Fruit fly (Drosophila melanogaster): ENCODE data around the gene CG5938.

The CG5938 gene

dm6 chr3R:27289638-27290037 is 15.0 kb downstream of the CG5938 start (continued):
- TF ChIP-seq Ets96B (tag; optimal IDR thresholded peaks at IDR 0.05) (no peak), Blimp-1 (GFP tag; optimal IDR thresholded peaks at IDR 0.05) (no peak), CG6808 (GFP tag; optimal IDR thresholded peaks at IDR 0.05) (no peak), vri (GFP tag; optimal IDR thresholded peaks at IDR 0.05) (no peak), esn (GFP tag; optimal IDR thresholded peaks at IDR 0.05) (peak; percentile 31), CG32006 (GFP tag; optimal IDR thresholded peaks at IDR 0.05) (peak; percentile 71), Eip93F (GFP tag; optimal IDR thresholded peaks at IDR 0.05) (no peak), CG8119 (GFP tag; IDR thresholded peaks at IDR 0.05) (no peak; the same call in 2 of the 3 replicates), Hr38 (GFP tag; optimal IDR thresholded peaks at IDR 0.05) (no peak), net (GFP tag; optimal IDR thresholded peaks at IDR 0.05) (peak; percentile 1), fkh (GFP tag; optimal IDR thresholded peaks at IDR 0.05) (no peak), CG4318 (GFP tag; optimal IDR thresholded peaks at IDR 0.05) (no peak), CG8632 (GFP tag; optimal IDR thresholded peaks at IDR 0.05) (no peak), CG16779 (tag; optimal IDR thresholded peaks at IDR 0.05) (peak; percentile 12), OdsH (GFP tag; optimal IDR thresholded peaks at IDR 0.05) (peak; percentile 29), CG6792 (GFP tag; optimal IDR thresholded peaks at IDR 0.05) (no peak), Met (GFP tag; optimal IDR thresholded peaks at IDR 0.05) (peak; percentile 41), ss (GFP tag; optimal IDR thresholded peaks at IDR 0.05) (no peak), CG31627 (GFP tag; optimal IDR thresholded peaks at IDR 0.05) (no peak), Ets21C (GFP tag; optimal IDR thresholded peaks at IDR 0.05) (no peak), CG10669 (GFP tag; optimal IDR thresholded peaks at IDR 0.05) (no peak), cyc (GFP tag; optimal IDR thresholded peaks at IDR 0.05) (peak; percentile 10), fd59A (GFP tag; optimal IDR thresholded peaks at IDR 0.05) (no peak), CG8319 (GFP tag; optimal IDR thresholded peaks at IDR 0.05) (no peak), CG11762 (GFP tag; optimal IDR thresholded peaks at IDR 0.05; ENCODE audit: insufficient read depth) (no peak), CG10631 (GFP tag; optimal IDR thresholded peaks at IDR 0.05) (no peak)

DNA sequence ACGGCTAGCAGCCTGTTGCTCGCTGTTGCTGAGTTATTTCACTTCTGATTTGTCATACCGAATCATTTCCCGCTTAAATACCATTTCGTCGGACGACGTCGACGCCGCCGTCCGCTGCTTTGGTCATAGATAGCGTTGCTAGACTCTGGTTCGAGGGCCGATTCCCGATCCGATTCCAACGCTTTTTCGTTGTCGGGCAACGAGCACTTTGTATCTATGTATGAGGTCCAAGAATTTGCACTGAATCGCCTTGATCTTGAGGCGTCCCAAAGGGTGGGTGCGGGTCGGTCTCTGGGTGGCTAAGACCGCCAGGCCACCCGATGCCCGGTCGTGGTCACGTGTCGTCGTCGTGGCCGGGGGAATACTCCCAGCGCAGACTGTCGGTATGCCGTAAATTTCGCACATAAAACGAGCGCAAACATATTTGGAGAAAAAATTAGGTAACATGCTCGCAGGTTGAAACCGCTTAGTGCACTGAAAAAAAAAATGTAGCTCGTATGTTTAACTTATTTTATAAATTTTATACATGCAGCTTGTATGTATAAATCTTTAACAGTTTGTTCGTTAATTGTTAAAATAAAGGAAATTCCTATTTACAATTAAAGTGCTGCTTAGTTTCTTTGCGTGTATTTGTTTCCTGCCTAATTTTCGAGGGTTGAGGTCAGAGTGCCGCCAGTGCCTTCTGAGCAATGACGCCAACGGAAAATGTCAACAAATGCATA is 17.7 kb downstream of the CG5938 start, which contains the start of gene CG3348:
CG3348 (minus strand) TSS at position 51 of the 722 bp plus-strand sequence.
- TF ChIP-seq CG3919 (GFP tag; optimal IDR thresholded peaks at IDR 0.05) (peak; percentile 10), CG3032 (tag; optimal IDR thresholded peaks at IDR 0.05) (no peak), CG10631 (GFP tag; optimal IDR thresholded peaks at IDR 0.05) (peak; percentile 2), Sox15 (GFP tag; optimal IDR thresholded peaks at IDR 0.05) (no peak), topi (GFP tag; optimal IDR thresholded peaks at IDR 0.05) (peak; percentile 39), Lpt (GFP tag; optimal IDR thresholded peaks at IDR 0.05) (no peak), Ets21C (GFP tag; optimal IDR thresholded peaks at IDR 0.05) (no peak), lz (GFP tag; optimal IDR thresholded peaks at IDR 0.05) (peak; percentile 34), CG6163 (GFP tag; IDR thresholded peaks at IDR 0.05) (no peak), CG10669 (GFP tag; optimal IDR thresholded peaks at IDR 0.05) (peak; percentile 10), CG6854 (GFP tag; optimal IDR thresholded peaks at IDR 0.05) (no peak), acj6 (GFP tag; optimal IDR thresholded peaks at IDR 0.05) (peak; percentile 29), Hr39 (GFP tag; optimal IDR thresholded peaks at IDR 0.05) (peak; percentile 58), fkh (GFP tag; optimal IDR thresholded peaks at IDR 0.05) (peak; percentile 56), CG7368 (GFP tag; optimal IDR thresholded peaks at IDR 0.05) (no peak), Eip93F (GFP tag; optimal IDR thresholded peaks at IDR 0.05) (no peak), fd59A (GFP tag; optimal IDR thresholded peaks at IDR 0.05) (no peak), dac (GFP tag; optimal IDR thresholded peaks at IDR 0.05) (no peak), ss (GFP tag; optimal IDR thresholded peaks at IDR 0.05) (no peak), Sox14 (GFP tag; optimal IDR thresholded peaks at IDR 0.05) (peak; percentile 11), dsx (GFP tag; optimal IDR thresholded peaks at IDR 0.05; ENCODE audit: poor library complexity, severe bottlenecking) (no peak), CG8319 (GFP tag; optimal IDR thresholded peaks at IDR 0.05) (no peak), vri (GFP tag; optimal IDR thresholded peaks at IDR 0.05) (peak; percentile 52), CG32006 (GFP tag; optimal IDR thresholded peaks at IDR 0.05) (peak; percentile 13), achi (GFP tag; optimal IDR thresholded peaks at IDR 0.05) (peak; percentile 9), OdsH (GFP tag; optimal IDR thresholded peaks at IDR 0.05) (peak; percentile 1), Hr38 (GFP tag; optimal IDR thresholded peaks at IDR 0.05) (no peak), CG6792 (GFP tag; optimal IDR thresholded peaks at IDR 0.05) (peak; percentile 11), Gug (GFP tag; IDR thresholded peaks at IDR 0.05) (no peak), CG8632 (GFP tag; optimal IDR thresholded peaks at IDR 0.05) (no peak), esn (GFP tag; optimal IDR thresholded peaks at IDR 0.05) (peak; percentile 56), CG6808 (GFP tag; optimal IDR thresholded peaks at IDR 0.05) (no peak), Eip78C (GFP tag) (no peak), CG6276 (GFP tag; optimal IDR thresholded peaks at IDR 0.05) (no peak), spab (GFP tag; optimal IDR thresholded peaks at IDR 0.05) (no peak), CG31627 (GFP tag; optimal IDR thresholded peaks at IDR 0.05) (peak; percentile 48), Eip75B (GFP tag; optimal IDR thresholded peaks at IDR 0.05) (no peak), CG11762 (GFP tag; optimal IDR thresholded peaks at IDR 0.05; ENCODE audit: insufficient read depth) (no peak), CG8119 (GFP tag; IDR thresholded peaks at IDR 0.05) (no peak)

Data from whole organism, prepupa.